Fruit fly (Drosophila melanogaster) whole organism, embryonic: Measurements from ENCODE around the gene CG16984.

ENCODE experiments used
- CG10267 ChIP-seq: fragments of 200-800 bp; sonication (Bioruptor generic); optimal IDR thresholded peaks from 2 replicates; lab custom pipeline; 2018; ENCODE audit warnings: missing biosample characterization, mild to moderate bottlenecking, missing genetic modification characterization, moderate library complexity
- CG11247 ChIP-seq: fragments of 200-800 bp; sonication (Bioruptor generic); IDR thresholded peaks from 2 replicates; pipeline ENCODE4 v1.3.6; 2022; ENCODE audit warnings: missing biosample characterization, missing genetic modification characterization
- CG12744 ChIP-seq: fragments of 200-800 bp; sonication (Bioruptor generic); optimal IDR thresholded peaks from 2 replicates; lab custom pipeline; 2016; ENCODE audit warnings: missing biosample characterization, missing genetic modification characterization
- CG12942 ChIP-seq: fragments of 200-800 bp; sonication (Bioruptor generic); optimal IDR thresholded peaks from 3 replicates; lab custom pipeline; 2016; ENCODE audit warnings: missing biosample characterization, missing genetic modification characterization
- CG13287 ChIP-seq: fragments of 200-800 bp; sonication (Bioruptor generic); IDR thresholded peaks from 2 replicates; pipeline ENCODE4 v1.3.6; 2022; ENCODE audit warnings: missing biosample characterization, missing genetic modification characterization; ENCODE audit not compliant: partially characterized antibody
- CG13296 ChIP-seq: fragments of 200-800 bp; sonication (Bioruptor generic); optimal IDR thresholded peaks from 3 replicates; lab custom pipeline; 2018; ENCODE audit warnings: missing biosample characterization, mild to moderate bottlenecking, missing genetic modification characterization
- CG13624 ChIP-seq: fragments of 200-800 bp; sonication (Bioruptor generic); optimal IDR thresholded peaks from 2 replicates; lab custom pipeline; 2016; ENCODE audit warnings: missing biosample characterization, missing genetic modification characterization
- CG14050 ChIP-seq: fragments of 200-800 bp; sonication (Bioruptor generic); IDR thresholded peaks from 3 replicates; pipeline ENCODE4 v1.3.6; 2022; ENCODE audit warnings: missing biosample characterization, missing genetic modification characterization
- CG15073 ChIP-seq: fragments of 200-800 bp; sonication (Bioruptor generic); optimal IDR thresholded peaks from 2 replicates; lab custom pipeline; 2016; ENCODE audit warnings: missing biosample characterization, missing genetic modification characterization
- CG15514 ChIP-seq: fragments of 200-800 bp; sonication (Bioruptor generic); optimal IDR thresholded peaks from 3 replicates; lab custom pipeline; 2017; ENCODE audit warnings: missing biosample characterization, missing genetic modification characterization, mild to moderate bottlenecking, moderate library complexity, missing genetic modification reagents
- CG17612 ChIP-seq: fragments of 200-800 bp; sonication (Bioruptor generic); IDR thresholded peaks from 2 replicates; pipeline ENCODE4 v1.3.6; 2022; ENCODE audit warnings: missing biosample characterization, missing genetic modification characterization
- CG18011 ChIP-seq: fragments of 200-800 bp; sonication (Bioruptor generic); optimal IDR thresholded peaks from 2 replicates; lab custom pipeline; 2017; ENCODE audit warnings: missing biosample characterization, missing genetic modification characterization, mild to moderate bottlenecking, moderate library complexity, missing genotype
- CG18599 ChIP-seq: fragments of 200-800 bp; sonication (Bioruptor generic); optimal IDR thresholded peaks from 3 replicates; lab custom pipeline; 2017; ENCODE audit warnings: missing biosample characterization, missing genetic modification characterization, mild to moderate bottlenecking, moderate library complexity, missing genetic modification reagents
- CG2199 ChIP-seq: fragments of 200-800 bp; sonication (Bioruptor generic); IDR thresholded peaks from 3 replicates; pipeline ENCODE4 v1.3.6; 2022; ENCODE audit warnings: missing biosample characterization, missing genetic modification characterization
- CG31365 ChIP-seq: fragments of 200-800 bp; sonication (Bioruptor generic); optimal IDR thresholded peaks from 2 replicates; lab custom pipeline; 2018; ENCODE audit warnings: missing biosample characterization, mild to moderate bottlenecking, missing genetic modification characterization
- CG31441 ChIP-seq: fragments of 200-800 bp; sonication (Bioruptor generic); IDR thresholded peaks from 2 replicates; pipeline ENCODE4 v1.3.6; 2022; ENCODE audit warnings: missing biosample characterization, missing genetic modification characterization
- CG33213 ChIP-seq: fragments of 200-800 bp; sonication (Bioruptor generic); optimal IDR thresholded peaks from 3 replicates; lab custom pipeline; 2016; ENCODE audit warnings: missing biosample characterization, missing genetic modification characterization
- CG4424 ChIP-seq: fragments of 200-800 bp; sonication (Bioruptor generic); optimal IDR thresholded peaks from 3 replicates; lab custom pipeline; 2016; ENCODE audit warnings: missing biosample characterization, missing genetic modification characterization
- CG7963 ChIP-seq: fragments of 200-800 bp; sonication (Bioruptor generic); IDR thresholded peaks from 3 replicates; pipeline ENCODE4 v1.3.6; 2022; ENCODE audit warnings: missing biosample characterization, missing genetic modification characterization; ENCODE audit not compliant: partially characterized antibody
- D19A ChIP-seq: fragments of 200-800 bp; optimal IDR thresholded peaks from 3 replicates; lab custom pipeline; 2019; ENCODE audit warnings: missing biosample characterization, mild to moderate bottlenecking, missing genetic modification characterization, moderate library complexity
- Dip2 ChIP-seq: fragments of 200-800 bp; sonication (Bioruptor generic); IDR thresholded peaks from 2 replicates; pipeline ENCODE4 v1.3.6; 2022; ENCODE audit warnings: missing biosample characterization, missing genetic modification characterization
- ERR ChIP-seq: fragments of 200-800 bp; sonication (Bioruptor generic); optimal IDR thresholded peaks from 2 replicates; lab custom pipeline; 2016; ENCODE audit warnings: missing biosample characterization, missing genetic modification characterization
- Hey ChIP-seq: fragments of 200-800 bp; sonication (Bioruptor generic); optimal IDR thresholded peaks from 3 replicates; lab custom pipeline; 2018; ENCODE audit warnings: missing biosample characterization, mild to moderate bottlenecking, missing genetic modification characterization
- HmgD ChIP-seq: fragments of 200-800 bp; sonication (Bioruptor generic); optimal IDR thresholded peaks from 3 replicates; lab custom pipeline; 2016; ENCODE audit warnings: missing biosample characterization, missing genetic modification characterization
- Hr78 ChIP-seq, 2 experiments: fragments of 200-800 bp in 1 of 2; fragments of >200 bp in 1 of 2; sonication (Bioruptor generic) in 1 of 2; optimal IDR thresholded peaks; 2 replicates each; lab custom pipeline; 2017 to 2019; ENCODE audit warnings: missing biosample characterization in 2 of 2, missing genetic modification characterization in 2 of 2, mild to moderate bottlenecking in 1 of 2, moderate library complexity in 1 of 2
- Med ChIP-seq: fragments of 200-800 bp; sonication (Bioruptor generic); peaks from one replicate; lab custom pipeline; 2016; ENCODE audit warnings: missing biosample characterization, missing genetic modification characterization, mild to moderate bottlenecking, inconsistent platforms, moderate library complexity
- Meics ChIP-seq: fragments of 200-800 bp; sonication (Bioruptor generic); optimal IDR thresholded peaks from 2 replicates; lab custom pipeline; 2017; ENCODE audit warnings: missing biosample characterization, mild to moderate bottlenecking, missing genetic modification characterization
- NC2α ChIP-seq: fragments of 200-800 bp; sonication (Bioruptor generic); optimal IDR thresholded peaks from 2 replicates; lab custom pipeline; 2016; ENCODE audit warnings: missing biosample characterization, missing genetic modification characterization
- NfI ChIP-seq: fragments of 200-800 bp; sonication (Bioruptor generic); optimal IDR thresholded peaks from 3 replicates; lab custom pipeline; 2018; ENCODE audit warnings: missing biosample characterization, mild to moderate bottlenecking, missing genetic modification characterization, moderate library complexity
- Side ChIP-seq: fragments of 200-800 bp; sonication (Bioruptor generic); optimal IDR thresholded peaks from 2 replicates; lab custom pipeline; 2016; ENCODE audit warnings: missing biosample characterization, missing genetic modification characterization
- cato ChIP-seq: fragments of 200-800 bp; sonication (Bioruptor generic); optimal IDR thresholded peaks from 2 replicates; lab custom pipeline; 2016; ENCODE audit warnings: missing biosample characterization, missing genetic modification characterization, borderline replicate concordance
- caup ChIP-seq: fragments of 200-800 bp; sonication (Bioruptor generic); optimal IDR thresholded peaks from 3 replicates; lab custom pipeline; 2017; ENCODE audit warnings: missing biosample characterization, mild to moderate bottlenecking, missing genetic modification characterization, moderate library complexity; ENCODE audit not compliant: severe bottlenecking
- chif ChIP-seq, 2 experiments: fragments of 200-800 bp; sonication (Bioruptor generic); optimal IDR thresholded peaks; 3 replicates each; lab custom pipeline; 2016; ENCODE audit warnings: missing biosample characterization in 2 of 2, missing genetic modification characterization in 2 of 2
- croc ChIP-seq: fragments of 200-800 bp; sonication (Bioruptor generic); conservative IDR thresholded peaks from 3 replicates; pipeline ENCODE4 v1.3.6; 2022; ENCODE audit warnings: missing biosample characterization, missing genetic modification characterization
- dysf ChIP-seq: fragments of 200-800 bp; sonication (Bioruptor generic); IDR thresholded peaks from 3 replicates; pipeline ENCODE4 v1.3.6; 2022; ENCODE audit warnings: missing biosample characterization, missing genetic modification characterization
- ems ChIP-seq: fragments of 200-800 bp; sonication (Bioruptor generic); optimal IDR thresholded peaks from 3 replicates; lab custom pipeline; 2016; ENCODE audit warnings: missing biosample characterization, missing genetic modification characterization
- eyg ChIP-seq: fragments of 200-800 bp; sonication (Bioruptor generic); optimal IDR thresholded peaks from 3 replicates; lab custom pipeline; 2016; ENCODE audit warnings: missing biosample characterization, missing genetic modification characterization
- h ChIP-seq: fragments of >200 bp; optimal IDR thresholded peaks from 2 replicates; lab custom pipeline; 2017
- lbe ChIP-seq: fragments of 200-800 bp; sonication (Bioruptor generic); optimal IDR thresholded peaks from 2 replicates; lab custom pipeline; 2016; ENCODE audit warnings: missing biosample characterization, mild to moderate bottlenecking, missing genetic modification characterization
- lola ChIP-seq, 3 experiments: fragments of >200 bp in 2 of 3; fragments of 200-800 bp in 1 of 3; sonication (Bioruptor generic) in 1 of 3; optimal IDR thresholded peaks; 2 replicates each; lab custom pipeline; 2017 to 2019; ENCODE audit warnings: missing biosample characterization in 3 of 3, missing genetic modification characterization in 3 of 3, mild to moderate bottlenecking in 1 of 3, moderate library complexity in 1 of 3
- luna ChIP-seq: fragments of 200-800 bp; sonication (Bioruptor generic); optimal IDR thresholded peaks from 2 replicates; lab custom pipeline; 2016; ENCODE audit warnings: missing biosample characterization, missing genetic modification characterization
- pum ChIP-seq: fragments of 200-800 bp; sonication (Bioruptor generic); optimal IDR thresholded peaks from 2 replicates; lab custom pipeline; 2016; ENCODE audit warnings: missing biosample characterization, missing genetic modification characterization
- ro ChIP-seq: fragments of 200-800 bp; sonication (Bioruptor generic); IDR thresholded peaks from 2 replicates; pipeline ENCODE4 v1.3.6; 2022; ENCODE audit warnings: missing biosample characterization, missing genetic modification characterization
- salm ChIP-seq: fragments of 200-800 bp; sonication (Bioruptor generic); optimal IDR thresholded peaks from 2 replicates; lab custom pipeline; 2018; ENCODE audit warnings: missing biosample characterization, mild to moderate bottlenecking, missing genetic modification characterization
- shn ChIP-seq: fragments of 200-800 bp; sonication (Bioruptor generic); optimal IDR thresholded peaks from 3 replicates; lab custom pipeline; 2016; ENCODE audit warnings: missing biosample characterization, missing genetic modification characterization
- sqz ChIP-seq: fragments of 200-800 bp; sonication (Bioruptor generic); optimal IDR thresholded peaks from 3 replicates; lab custom pipeline; 2018; ENCODE audit warnings: missing biosample characterization, mild to moderate bottlenecking, missing genetic modification characterization
- trem ChIP-seq: fragments of 200-800 bp; optimal IDR thresholded peaks from 3 replicates; lab custom pipeline; 2019; ENCODE audit warnings: missing biosample characterization, mild to moderate bottlenecking, missing genetic modification characterization, moderate library complexity
- z ChIP-seq: fragments of 200-800 bp; sonication (Bioruptor generic); IDR thresholded peaks from 3 replicates; pipeline ENCODE4 v1.3.6; 2022; ENCODE audit warnings: missing biosample characterization, missing genetic modification characterization
- zfh2 ChIP-seq: fragments of 200-800 bp; sonication (Bioruptor generic); optimal IDR thresholded peaks from 2 replicates; lab custom pipeline; 2016; ENCODE audit warnings: missing biosample characterization, missing genetic modification characterization

The CG16984 gene

dm6 chr3L:2589167-2589910, 6.2 kb upstream of the CG16984 start, which contains the start of gene dos (continued):
- peak; percentile 5 for TF ChIP-seq CG31365 (tag; lab: Kevin White, UChicago)
- peak; percentile 77 for TF ChIP-seq lbe
- TF ChIP-seq CG12744 (GFP tag; lab: Kevin White, UChicago): no peak
- TF ChIP-seq CG17612 (GFP tag; lab: Robert Waterston, UW): no peak
- peak; percentile 85 for TF ChIP-seq CG13287 (GFP tag; lab: Robert Waterston, UW)
- TF ChIP-seq shn: peak; percentile 4
- peak; percentile 57 for TF ChIP-seq CG33213
- TF ChIP-seq pum (GFP tag; lab: Kevin White, UChicago): no peak
- no peak for TF ChIP-seq CG14050 (GFP tag; lab: Robert Waterston, UW)
- no peak for TF ChIP-seq h (lab: Kevin White, UChicago)
- TF ChIP-seq D19A (tag; lab: Kevin White, UChicago): peak; percentile 27
- 0 out of 2 replicates have a peak, but pooled peaks have one; percentile 28 for TF ChIP-seq CG31441 (GFP tag; lab: Robert Waterston, UW)
- TF ChIP-seq caup: peak; percentile 11
- no peak for TF ChIP-seq HmgD (GFP tag; lab: Kevin White, UChicago)
- TF ChIP-seq zfh2 (GFP tag; lab: Kevin White, UChicago): peak; percentile 38
- no peak for TF ChIP-seq CG2199
- peak; percentile 90 for TF ChIP-seq Med (GFP tag; lab: Kevin White, UChicago)
- peak; percentile 39 for TF ChIP-seq NfI (GFP tag; lab: Kevin White, UChicago)
- no peak for TF ChIP-seq salm (tag; lab: Kevin White, UChicago)
- TF ChIP-seq z (GFP tag; lab: Robert Waterston, UW): no peak
- peak; percentile 22 for TF ChIP-seq cato (GFP tag; lab: Kevin White, UChicago)
- TF ChIP-seq ems: peak; percentile 62
- peak; percentile 41 for TF ChIP-seq CG18599 (GFP tag; lab: Kevin White, UChicago)
- no peak for TF ChIP-seq sqz (GFP tag; lab: Kevin White, UChicago)
- peak; percentile 76 for TF ChIP-seq CG15514 (GFP tag; lab: Kevin White, UChicago)
- peak; percentile 35 for TF ChIP-seq CG13296
- TF ChIP-seq eyg (GFP tag; lab: Kevin White, UChicago): no peak
- peak in 1 of 2 experiments; percentile 19 for TF ChIP-seq chif (GFP tag; optimal IDR thresholded peaks at IDR 0.05; lab: Kevin White, UChicago)
- TF ChIP-seq NC2α (GFP tag; lab: Kevin White, UChicago): no peak
- no peak for TF ChIP-seq croc
- no peak for TF ChIP-seq Side (GFP tag; lab: Kevin White, UChicago)
- TF ChIP-seq Meics (GFP tag; lab: Kevin White, UChicago): peak; percentile 14
- TF ChIP-seq Hey: no peak
- peak; percentile 34 for TF ChIP-seq CG18011 (GFP tag; lab: Kevin White, UChicago)
- no peak for TF ChIP-seq CG15073
- TF ChIP-seq CG13624: peak; percentile 45
- TF ChIP-seq luna (GFP tag; lab: Kevin White, UChicago): no peak
- TF ChIP-seq CG7963 (GFP tag; lab: Robert Waterston, UW): 0 out of 3 replicates have a peak, but pooled peaks have one; percentile 52
- 0 out of 3 replicates have a peak, but pooled peaks have one; percentile 12 for TF ChIP-seq dysf (GFP tag; lab: Robert Waterston, UW)
- peak; percentile 100 for TF ChIP-seq CG10267 (tag; lab: Kevin White, UChicago)
- peak in 1 of 3 experiments; percentile 41 for TF ChIP-seq lola (GFP tag; optimal IDR thresholded peaks at IDR 0.05; lab: Kevin White, UChicago)
- peak; percentile 55 for TF ChIP-seq CG4424
- no peak for TF ChIP-seq ro (GFP tag; lab: Robert Waterston, UW)
- TF ChIP-seq CG11247 (GFP tag; lab: Robert Waterston, UW): no peak
- TF ChIP-seq Hr78 (GFP tag; optimal IDR thresholded peaks at IDR 0.05; lab: Kevin White, UChicago): no peak
- TF ChIP-seq trem: peak; percentile 90
- TF ChIP-seq Dip2 (GFP tag; lab: Robert Waterston, UW): no peak
- TF ChIP-seq CG12942: no peak
- TF ChIP-seq ERR (GFP tag; lab: Kevin White, UChicago): no peak
